Worm (Caenorhabditis elegans) whole organism, late embryonic: ENCODE data around the gene srd-17.

Experiments
- ama-1 ChIP-seq: fragments of 150-350 bp; optimal IDR thresholded peaks from 2 replicates; lab custom pipeline; 2014
- lin-11 ChIP-seq: fragments of 200-800 bp; sonication (Bioruptor generic); optimal IDR thresholded peaks from 2 replicates; lab custom pipeline; 2018; ENCODE audit warnings: mild to moderate bottlenecking, missing genetic modification characterization, missing compliant biosample characterization
- pha-2 ChIP-seq: sonication (generic microtip); optimal IDR thresholded peaks from 2 replicates; lab custom pipeline; 2017; ENCODE audit warnings: mild to moderate bottlenecking, missing genetic modification characterization, missing compliant biosample characterization
- pqm-1 ChIP-seq: sonication (generic microtip); optimal IDR thresholded peaks from 2 replicates; lab custom pipeline; 2016; ENCODE audit warnings: missing genetic modification characterization, missing compliant biosample characterization
- zip-5 ChIP-seq: sonication (generic microtip); optimal IDR thresholded peaks from 2 replicates; lab custom pipeline; 2016; ENCODE audit warnings: missing genetic modification characterization, missing compliant biosample characterization

DNA sequence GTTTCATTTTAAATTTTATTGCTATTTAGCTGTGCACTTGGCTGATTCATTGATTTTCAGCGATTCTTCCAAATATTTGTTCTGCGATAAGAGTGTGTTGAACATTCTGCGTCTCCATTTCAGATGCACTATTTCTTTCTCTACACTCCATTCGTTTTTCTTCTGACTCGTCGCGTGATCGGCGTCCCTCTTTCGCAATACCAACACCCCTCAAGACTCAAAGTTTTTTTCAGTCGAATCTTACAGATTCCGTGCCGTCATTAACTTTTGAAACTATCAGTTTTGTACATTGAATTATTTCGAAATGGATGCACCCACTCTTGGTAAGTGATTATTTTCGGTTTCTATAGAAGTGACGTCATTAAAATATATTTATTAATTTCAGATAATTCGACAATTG lies 30.5 kb upstream of the srd-17 start, which contains the start of gene frm-10:
- TF ChIP-seq lin-11 (tag; lab: Kevin White, UChicago), result no peak
- no peak for TF ChIP-seq zip-5 (tag; lab: Kevin White, UChicago)
- no peak for TF ChIP-seq pha-2 (tag; lab: Kevin White, UChicago)
- TF ChIP-seq pqm-1 (tag; lab: Kevin White, UChicago), result peak; percentile 75
- TF ChIP-seq ama-1 (lab: Kevin White, UChicago), result no peak
